Worm (Caenorhabditis elegans) whole organism, L3 larva: ENCODE data around the gene epc-1.

Experiments used
- R02D3.7 ChIP-seq: fragments of 150-350 bp; optimal IDR thresholded peaks from 2 replicates; lab custom pipeline; 2014; ENCODE audit warnings: missing biosample characterization, missing genetic modification characterization
- ZK546.5 ChIP-seq: sonication (generic microtip); optimal IDR thresholded peaks from 2 replicates; lab custom pipeline; 2017; ENCODE audit warnings: missing biosample characterization, missing genetic modification characterization
- aly-2 ChIP-seq: fragments of 150-350 bp; optimal IDR thresholded peaks from 2 replicates; lab custom pipeline; 2014; ENCODE audit warnings: missing biosample characterization, missing genetic modification characterization
- ama-1 ChIP-seq: fragments of 150-350 bp; optimal IDR thresholded peaks from 2 replicates; lab custom pipeline; 2018
- ceh-16 ChIP-seq: sonication (generic microtip); optimal IDR thresholded peaks from 2 replicates; lab custom pipeline; 2017; ENCODE audit warnings: missing biosample characterization, missing genetic modification characterization
- ceh-28 ChIP-seq: fragments of 150-350 bp; optimal IDR thresholded peaks from 2 replicates; lab custom pipeline; 2014; ENCODE audit warnings: missing biosample characterization, missing genetic modification reagents, missing genetic modification characterization
- ceh-82 ChIP-seq: fragments of 150-350 bp; optimal IDR thresholded peaks from 2 replicates; lab custom pipeline; 2014; ENCODE audit warnings: missing biosample characterization, missing genetic modification characterization
- ceh-9 ChIP-seq: sonication (generic microtip); optimal IDR thresholded peaks from 2 replicates; lab custom pipeline; 2018; ENCODE audit warnings: missing biosample characterization, missing genetic modification characterization
- daf-12 ChIP-seq: fragments of 150-350 bp; optimal IDR thresholded peaks from 2 replicates; lab custom pipeline; 2014; ENCODE audit warnings: missing biosample characterization, missing genetic modification reagents, missing genetic modification characterization
- egl-27 ChIP-seq: sonication (generic microtip); optimal IDR thresholded peaks from 4 replicates; lab custom pipeline; 2017; ENCODE audit warnings: missing biosample characterization, missing genetic modification reagents, missing genetic modification characterization
- egl-5 ChIP-seq: fragments of 150-350 bp; optimal IDR thresholded peaks from 2 replicates; lab custom pipeline; 2017; ENCODE audit warnings: missing biosample characterization, missing genetic modification reagents, missing genetic modification characterization, inconsistent platforms
- elt-1 ChIP-seq: fragments of 150-350 bp; optimal IDR thresholded peaks from 2 replicates; lab custom pipeline; 2014; ENCODE audit warnings: missing biosample characterization, missing genetic modification characterization
- elt-2 ChIP-seq: sonication (generic microtip); optimal IDR thresholded peaks from 2 replicates; lab custom pipeline; 2016; ENCODE audit warnings: missing genetic modification reagents, mild to moderate bottlenecking, missing genetic modification characterization, missing compliant biosample characterization
- elt-3 ChIP-seq, 3 experiments: fragments of 150-350 bp in 1 of 3; sonication (generic microtip) in 2 of 3; optimal IDR thresholded peaks; 2 replicates in 2 of 3; 4 replicates in 1 of 3; lab custom pipeline; 2014 to 2017; ENCODE audit warnings: missing biosample characterization in 3 of 3, missing genetic modification characterization in 3 of 3
- eor-1 ChIP-seq, 2 experiments: fragments of 150-350 bp; optimal IDR thresholded peaks; 2 replicates each; lab custom pipeline; 2014 to 2018; ENCODE audit warnings: missing biosample characterization in 2 of 2, missing genetic modification characterization in 2 of 2
- fkh-10 ChIP-seq: sonication (generic microtip); optimal IDR thresholded peaks from 2 replicates; lab custom pipeline; 2017; ENCODE audit warnings: missing biosample characterization, missing genetic modification reagents, missing genetic modification characterization
- fkh-2 ChIP-seq: fragments of 150-350 bp; optimal IDR thresholded peaks from 2 replicates; lab custom pipeline; 2014; ENCODE audit warnings: missing biosample characterization, missing genetic modification reagents, missing genetic modification characterization
- fos-1 ChIP-seq: fragments of 150-350 bp; optimal IDR thresholded peaks from 2 replicates; lab custom pipeline; 2014; ENCODE audit warnings: missing biosample characterization, missing genetic modification characterization
- hmg-11 ChIP-seq: sonication (generic microtip); optimal IDR thresholded peaks from 2 replicates; lab custom pipeline; 2016; ENCODE audit warnings: missing genetic modification characterization, missing compliant biosample characterization
- jun-1 ChIP-seq: fragments of 150-350 bp; optimal IDR thresholded peaks from 2 replicates; lab custom pipeline; 2014; ENCODE audit warnings: missing biosample characterization, missing genetic modification reagents, missing genetic modification characterization
- lin-15B ChIP-seq: fragments of 150-350 bp; optimal IDR thresholded peaks from 2 replicates; lab custom pipeline; 2014; ENCODE audit warnings: missing biosample characterization, missing genetic modification characterization
- lin-39 ChIP-seq: fragments of 150-350 bp; optimal IDR thresholded peaks from 2 replicates; lab custom pipeline; 2018; ENCODE audit warnings: missing biosample characterization, missing genetic modification reagents, missing genetic modification characterization
- lsy-12 ChIP-seq: sonication (generic microtip); optimal IDR thresholded peaks from 2 replicates; lab custom pipeline; 2016; ENCODE audit warnings: mild to moderate bottlenecking, missing genetic modification characterization, missing compliant biosample characterization
- mdl-1 ChIP-seq: fragments of 150-350 bp; optimal IDR thresholded peaks from 2 replicates; lab custom pipeline; 2014; ENCODE audit warnings: missing biosample characterization, missing genetic modification characterization
- mml-1 ChIP-seq: fragments of 150-350 bp; sonication (generic microtip); optimal IDR thresholded peaks from 3 replicates; lab custom pipeline; 2014; ENCODE audit warnings: missing biosample characterization, missing genetic modification characterization
- nfya-1 ChIP-seq: sonication (generic microtip); optimal IDR thresholded peaks from 2 replicates; lab custom pipeline; 2017; ENCODE audit warnings: missing genetic modification characterization, mild to moderate bottlenecking, missing compliant biosample characterization, antibody characterized with exemption, moderate library complexity; ENCODE audit not compliant: insufficient read depth
- nhr-11 ChIP-seq: fragments of 150-350 bp; optimal IDR thresholded peaks from 2 replicates; lab custom pipeline; 2014; ENCODE audit warnings: missing biosample characterization, missing genetic modification characterization
- nhr-12 ChIP-seq: fragments of 150-350 bp; optimal IDR thresholded peaks from 2 replicates; lab custom pipeline; 2014; ENCODE audit warnings: missing biosample characterization, missing genetic modification characterization
- nhr-237 ChIP-seq: fragments of 150-350 bp; optimal IDR thresholded peaks from 2 replicates; lab custom pipeline; 2014; ENCODE audit warnings: missing biosample characterization, missing genetic modification characterization
- nhr-28 ChIP-seq: fragments of 150-350 bp; optimal IDR thresholded peaks from 2 replicates; lab custom pipeline; 2014; ENCODE audit warnings: missing biosample characterization, missing genetic modification characterization
- nhr-43 ChIP-seq: sonication (generic microtip); optimal IDR thresholded peaks from 2 replicates; lab custom pipeline; 2016; ENCODE audit warnings: mild to moderate bottlenecking, missing genetic modification characterization, missing compliant biosample characterization; ENCODE audit not compliant: poor library complexity, severe bottlenecking
- nhr-67 ChIP-seq: fragments of 150-350 bp; optimal IDR thresholded peaks from 2 replicates; lab custom pipeline; 2014; ENCODE audit warnings: missing biosample characterization, missing genetic modification characterization
- nhr-76 ChIP-seq: fragments of 150-350 bp; sonication (generic microtip); optimal IDR thresholded peaks from 5 replicates; lab custom pipeline; 2014; ENCODE audit warnings: missing biosample characterization, missing genetic modification characterization
- nhr-77 ChIP-seq: fragments of 150-350 bp; optimal IDR thresholded peaks from 2 replicates; lab custom pipeline; 2014; ENCODE audit warnings: missing biosample characterization, missing genetic modification characterization
- pha-4 ChIP-seq: fragments of 150-350 bp; optimal IDR thresholded peaks from 2 replicates; lab custom pipeline; 2014; ENCODE audit warnings: missing biosample characterization, missing genetic modification reagents, missing genetic modification characterization
- pqm-1 ChIP-seq: fragments of 150-350 bp; optimal IDR thresholded peaks from 2 replicates; lab custom pipeline; 2017; ENCODE audit warnings: missing biosample characterization, missing genetic modification characterization, inconsistent platforms
- sea-2 ChIP-seq: fragments of 150-350 bp; sonication (generic microtip); optimal IDR thresholded peaks from 4 replicates; lab custom pipeline; 2014; ENCODE audit warnings: missing biosample characterization, missing genetic modification reagents, missing genetic modification characterization
- skn-1 ChIP-seq: fragments of 150-350 bp; optimal IDR thresholded peaks from 2 replicates; lab custom pipeline; 2014; ENCODE audit warnings: missing biosample characterization, missing genetic modification characterization
- tbx-2 ChIP-seq: sonication (generic microtip); optimal IDR thresholded peaks from 2 replicates; lab custom pipeline; 2016; ENCODE audit warnings: mild to moderate bottlenecking, missing genetic modification characterization, missing compliant biosample characterization
- unc-39 ChIP-seq: sonication (generic microtip); optimal IDR thresholded peaks from 4 replicates; lab custom pipeline; 2017; ENCODE audit warnings: missing biosample characterization, missing genetic modification characterization
- unc-62 ChIP-seq: fragments of 150-350 bp; sonication (generic microtip); optimal IDR thresholded peaks from 4 replicates; lab custom pipeline; 2014; ENCODE audit warnings: missing biosample characterization, missing genetic modification reagents, missing genetic modification characterization
- ztf-11 ChIP-seq: fragments of 150-350 bp; optimal IDR thresholded peaks from 2 replicates; lab custom pipeline; 2014; ENCODE audit warnings: missing biosample characterization, missing genetic modification characterization
- ztf-4 ChIP-seq: fragments of 150-350 bp; optimal IDR thresholded peaks from 2 replicates; lab custom pipeline; 2014; ENCODE audit warnings: missing biosample characterization, missing genetic modification characterization

epc-1 gene

DNA sequence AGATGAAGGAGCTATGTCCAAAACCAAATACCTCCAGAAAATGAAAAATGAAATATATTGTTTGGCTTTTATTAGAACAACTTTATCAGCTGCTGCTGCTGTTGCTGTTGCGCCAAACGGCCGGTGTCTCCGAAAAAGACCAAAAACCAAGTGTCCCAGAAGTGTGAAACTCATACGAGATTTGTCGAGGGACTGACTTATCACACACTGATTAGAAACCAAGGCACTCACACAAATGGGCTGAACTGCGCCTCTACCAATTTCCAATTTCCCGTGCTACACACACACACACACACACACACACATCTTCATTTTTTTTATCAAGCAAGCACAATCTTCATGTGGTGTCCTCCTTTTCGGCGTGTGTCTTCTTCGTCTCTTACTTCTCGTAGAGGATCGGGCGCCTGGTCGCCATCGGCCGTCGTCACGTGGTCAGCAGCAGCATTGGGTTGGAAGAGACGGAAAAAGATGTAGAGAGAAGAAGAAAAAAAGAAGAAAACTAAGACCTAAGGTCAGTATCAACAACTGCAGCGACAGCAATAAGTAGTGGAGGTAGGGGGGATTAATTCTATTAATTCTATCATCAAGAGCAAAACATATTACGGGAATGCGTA lies 40.2 kb downstream of the epc-1 start (continued):
- TF ChIP-seq ztf-4 (tag; lab: Kevin White, UChicago) = peak; percentile 37
- no peak for TF ChIP-seq elt-3 (tag; optimal IDR thresholded peaks at IDR 0.05; lab: Kevin White, UChicago)
- no peak for TF ChIP-seq nhr-76 (tag; lab: Kevin White, UChicago)
- no peak for TF ChIP-seq aly-2 (tag; lab: Kevin White, UChicago)
- peak; percentile 61 for TF ChIP-seq hmg-11 (tag; lab: Kevin White, UChicago)
- TF ChIP-seq skn-1 (tag; lab: Kevin White, UChicago) = no peak
- TF ChIP-seq nhr-11 (tag; lab: Kevin White, UChicago) = peak; percentile 44
- no peak for TF ChIP-seq nhr-28 (tag; lab: Kevin White, UChicago)
- no peak for TF ChIP-seq ceh-16
- no peak for TF ChIP-seq nhr-67 (tag; lab: Kevin White, UChicago)
- peak; percentile 61 for TF ChIP-seq egl-5 (tag; lab: Kevin White, UChicago)

DNA sequence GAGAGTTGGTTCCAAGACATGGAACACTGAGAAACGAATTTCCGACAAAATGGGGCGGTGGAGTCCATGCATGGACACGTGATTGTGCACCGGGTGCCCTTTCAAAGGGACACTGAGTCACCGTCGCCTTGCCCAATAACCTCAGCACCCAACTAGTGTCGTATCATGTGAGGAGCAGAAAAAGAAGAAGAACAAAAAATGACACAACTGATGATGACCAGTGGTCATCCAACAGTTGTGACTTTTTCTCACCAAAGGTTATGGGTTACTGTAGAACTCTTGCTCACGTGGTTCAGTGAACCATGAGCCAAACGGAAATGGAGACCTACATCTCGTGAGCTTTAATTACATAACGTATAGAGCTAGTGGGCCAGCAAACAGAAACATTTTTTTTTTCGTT lies 42.6 kb downstream of the epc-1 start:
- TF ChIP-seq ztf-11 (tag; lab: Kevin White, UChicago) = no peak
- TF ChIP-seq hmg-11 (tag; lab: Kevin White, UChicago) = no peak
- no peak for TF ChIP-seq ama-1 (lab: Kevin White, UChicago)
- no peak for TF ChIP-seq R02D3.7 (tag; lab: Kevin White, UChicago)
- TF ChIP-seq mdl-1 (tag; lab: Kevin White, UChicago) = no peak
- peak; percentile 2 for TF ChIP-seq nfya-1 (tag; lab: Kevin White, UChicago)
- TF ChIP-seq sea-2 (GFP tag; lab: Kevin White, UChicago) = no peak
- peak; percentile 38 for TF ChIP-seq pha-4 (tag; lab: Kevin White, UChicago)
- TF ChIP-seq, all 47 proteins: peak for 2

DNA sequence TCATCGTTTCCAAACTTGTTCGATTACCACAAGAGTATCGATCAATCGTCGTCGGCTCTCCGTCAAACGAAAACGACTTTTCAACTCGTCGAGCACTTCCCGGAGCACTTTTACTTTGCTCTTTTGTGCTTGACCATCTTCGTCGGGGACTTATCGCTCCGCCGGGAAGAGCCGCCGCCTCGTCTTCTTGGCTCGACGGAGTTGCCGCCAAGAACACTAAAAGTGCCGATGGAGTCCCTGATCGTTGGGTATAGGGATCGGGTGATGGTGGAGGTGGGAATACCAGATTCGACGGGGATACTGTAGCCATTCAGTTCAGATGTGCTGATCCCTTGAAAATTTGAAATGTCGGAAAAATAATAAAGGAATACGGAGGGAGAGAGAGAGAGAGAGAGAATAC lies 45.6 kb downstream of the epc-1 start:
- TF ChIP-seq daf-12 (tag; lab: Kevin White, UChicago) = no peak
- no peak for TF ChIP-seq nhr-67 (tag; lab: Kevin White, UChicago)
- no peak for TF ChIP-seq hmg-11 (tag; lab: Kevin White, UChicago)

DNA sequence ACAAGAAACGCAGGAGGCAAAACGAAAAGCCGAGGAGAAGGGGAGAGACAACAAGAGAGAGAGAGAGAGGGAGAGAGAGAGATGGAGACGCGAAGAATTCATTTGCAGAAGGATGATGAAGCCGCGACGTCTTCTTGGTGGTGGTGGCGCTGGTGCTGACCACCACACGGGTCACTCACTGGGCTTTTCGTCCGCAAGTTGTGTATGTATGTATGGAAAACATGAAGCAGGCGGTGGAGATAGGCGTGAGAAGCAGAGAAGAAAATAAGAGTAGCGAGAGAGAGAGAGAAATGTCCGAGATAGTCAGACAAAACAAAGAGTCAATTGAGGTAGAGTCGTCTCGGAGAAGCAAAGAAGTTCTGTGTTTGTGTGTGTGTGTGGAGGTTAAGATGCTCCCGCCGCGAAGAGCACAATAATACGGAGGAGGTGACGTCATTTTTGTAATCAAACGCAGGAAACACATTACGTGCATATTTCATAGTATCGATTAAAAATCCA lies 50.2 kb downstream of the epc-1 start:
- TF ChIP-seq mdl-1 (tag; lab: Kevin White, UChicago) (peak; percentile 55), ceh-9 (tag; lab: Kevin White, UChicago) (no peak), elt-2 (tag; lab: Kevin White, UChicago) (peak; percentile 71), fkh-10 (peak; percentile 81), fkh-2 (tag; lab: Kevin White, UChicago) (no peak), pha-4 (tag; lab: Kevin White, UChicago) (peak; percentile 84), nhr-43 (tag; lab: Kevin White, UChicago) (no peak), unc-39 (no peak), ceh-28 (tag; lab: Kevin White, UChicago) (peak; percentile 50), nhr-77 (tag; lab: Kevin White, UChicago) (no peak), pqm-1 (tag; lab: Kevin White, UChicago) (peak; percentile 73), nhr-12 (tag; lab: Kevin White, UChicago) (no peak), lsy-12 (tag; lab: Kevin White, UChicago) (peak; percentile 29), aly-2 (tag; lab: Kevin White, UChicago) (no peak), ztf-11 (tag; lab: Kevin White, UChicago) (no peak), egl-27 (tag; lab: Kevin White, UChicago) (no peak), tbx-2 (tag; lab: Kevin White, UChicago) (peak; percentile 58), mml-1 (no peak), ZK546.5 (no peak), nhr-237 (tag; lab: Kevin White, UChicago) (no peak), lin-15B (tag; lab: Kevin White, UChicago) (peak; percentile 59), egl-5 (tag; lab: Kevin White, UChicago) (peak; percentile 10), nfya-1 (tag; lab: Kevin White, UChicago) (peak; percentile 85), fos-1 (tag; lab: Kevin White, UChicago) (no peak), nhr-28 (tag; lab: Kevin White, UChicago) (no peak), nhr-11 (tag; lab: Kevin White, UChicago) (peak; percentile 35), R02D3.7 (tag; lab: Kevin White, UChicago) (no peak), lin-39 (tag; lab: Kevin White, UChicago) (peak; percentile 92), sea-2 (GFP tag; lab: Kevin White, UChicago) (no peak), jun-1 (tag; lab: Kevin White, UChicago) (no peak), daf-12 (tag; lab: Kevin White, UChicago) (no peak), nhr-67 (tag; lab: Kevin White, UChicago) (no peak), ceh-82 (tag; lab: Kevin White, UChicago) (no peak), eor-1 (tag; optimal IDR thresholded peaks at IDR 0.05; lab: Kevin White, UChicago) (no peak), unc-62 (GFP tag; lab: Kevin White, UChicago) (no peak), hmg-11 (tag; lab: Kevin White, UChicago) (peak; percentile 71), elt-1 (no peak)
